Fruit fly (Drosophila melanogaster): ENCODE results near the gene CG32095.

DNA sequence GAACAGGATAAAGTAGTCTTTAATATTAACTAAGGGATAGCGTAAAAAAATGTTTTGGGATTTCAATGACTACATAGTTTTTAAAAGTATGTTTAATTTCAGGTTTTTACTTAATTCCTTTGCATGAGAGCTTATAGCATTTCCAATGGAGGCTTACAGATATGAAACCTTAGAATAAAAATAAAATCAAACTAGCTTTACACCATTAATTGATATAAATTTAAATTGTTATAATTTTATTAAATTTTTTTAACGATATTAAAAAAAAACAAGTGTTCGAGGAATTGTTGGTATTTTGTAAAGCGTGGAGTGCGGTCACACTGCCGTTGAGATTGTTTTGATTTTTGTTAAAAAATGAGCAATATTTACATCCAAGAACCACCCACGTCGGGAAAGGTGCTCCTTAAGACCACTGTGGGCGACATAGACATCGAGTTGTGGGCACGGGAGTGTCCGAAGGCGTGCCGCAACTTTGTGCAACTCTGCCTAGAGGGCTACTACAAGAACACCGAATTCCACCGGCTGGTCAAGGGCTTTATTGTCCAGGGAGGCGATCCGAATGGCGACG, 32.2 kb downstream of the CG32095 start, which contains the start of the genes twy and CG10907:
- TF ChIP-seq CG4496 (GFP tag; IDR thresholded peaks at IDR 0.05): no peak
- TF ChIP-seq CG32121 (GFP tag; IDR thresholded peaks at IDR 0.05): no peak
- no peak for TF ChIP-seq EcR (GFP tag; optimal IDR thresholded peaks at IDR 0.05)
- TF ChIP-seq CG12605 (GFP tag; IDR thresholded peaks at IDR 0.05): no peak
- no peak for TF ChIP-seq CG8159 (tag; optimal IDR thresholded peaks at IDR 0.05)
